Worm (Caenorhabditis elegans) whole organism, L4/young adult: Measurements from ENCODE around the gene C13F10.7.

Source experiments
- W03F9.2 ChIP-seq: fragments of 150-350 bp; optimal IDR thresholded peaks from 2 replicates; lab custom pipeline; 2014; ENCODE audit warnings: missing biosample characterization, missing genetic modification characterization
- dao-5 ChIP-seq: sonication (generic microtip); optimal IDR thresholded peaks from 2 replicates; lab custom pipeline; 2016; ENCODE audit warnings: missing genotype, missing genetic modification characterization, moderate library complexity, missing compliant biosample characterization
- him-1 ChIP-seq: sonication (generic microtip); optimal IDR thresholded peaks from 2 replicates; lab custom pipeline; 2016; ENCODE audit warnings: missing genotype, missing genetic modification reagents, missing genetic modification characterization, missing compliant biosample characterization

ce11 chrV:7269399-7269798 lies 46.3 kb upstream of the C13F10.7 start, which contains the start of gene C13A2.6:
- no peak for TF ChIP-seq him-1 (tag; lab: Kevin White, UChicago)
- TF ChIP-seq W03F9.2 (tag; lab: Kevin White, UChicago) = no peak
- TF ChIP-seq dao-5 = no peak
